Fruit fly (Drosophila melanogaster) whole organism, embryonic: Measurements from ENCODE around the gene CG7953.
A peak's percentile ranks its signal among the peaks of the same experiment; 100 is the strongest.

ENCODE experiments used
- Abd-B ChIP-seq: fragments of 200-800 bp; sonication (Bioruptor generic); optimal IDR thresholded peaks from 2 replicates; lab custom pipeline; 2018; ENCODE audit warnings: missing biosample characterization, mild to moderate bottlenecking, missing genetic modification characterization, moderate library complexity
- Atf3 ChIP-seq: fragments of 200-800 bp; sonication (Bioruptor generic); optimal IDR thresholded peaks from 3 replicates; lab custom pipeline; 2016; ENCODE audit warnings: missing biosample characterization, missing genetic modification characterization
- C15 ChIP-seq: fragments of 200-800 bp; sonication (Bioruptor generic); IDR thresholded peaks from 3 replicates; pipeline ENCODE4 v1.3.6; 2022; ENCODE audit warnings: missing biosample characterization, missing genetic modification characterization
- CG10565 ChIP-seq: fragments of 200-800 bp; sonication (Bioruptor generic); optimal IDR thresholded peaks from 3 replicates; lab custom pipeline; 2016; ENCODE audit warnings: missing biosample characterization, mild to moderate bottlenecking, missing genetic modification characterization
- CG11456 ChIP-seq: fragments of 200-800 bp; sonication (Bioruptor generic); IDR thresholded peaks from 3 replicates; pipeline ENCODE4 v1.3.6; 2022; ENCODE audit warnings: missing biosample characterization, missing genetic modification characterization
- CG12071 ChIP-seq: fragments of 200-800 bp; sonication (Bioruptor generic); optimal IDR thresholded peaks from 3 replicates; lab custom pipeline; 2018; ENCODE audit warnings: missing biosample characterization, mild to moderate bottlenecking, missing genetic modification characterization
- CG15269 ChIP-seq: fragments of 200-800 bp; sonication (Bioruptor generic); optimal IDR thresholded peaks from 2 replicates; lab custom pipeline; 2018; ENCODE audit warnings: missing biosample characterization, mild to moderate bottlenecking, missing genetic modification characterization, moderate library complexity
- CG1602 ChIP-seq: fragments of 200-800 bp; sonication (Bioruptor generic); optimal IDR thresholded peaks from 3 replicates; lab custom pipeline; 2016; ENCODE audit warnings: missing biosample characterization, missing genetic modification characterization
- CG1647 ChIP-seq: fragments of 200-800 bp; sonication (Bioruptor generic); optimal IDR thresholded peaks from 3 replicates; lab custom pipeline; 2016; ENCODE audit warnings: missing biosample characterization, missing genetic modification characterization
- CG17829 ChIP-seq: fragments of 200-800 bp; optimal IDR thresholded peaks from 2 replicates; lab custom pipeline; 2019; ENCODE audit warnings: missing biosample characterization, mild to moderate bottlenecking, missing genetic modification characterization, moderate library complexity
- CG1792 ChIP-seq: fragments of 200-800 bp; sonication (Bioruptor generic); optimal IDR thresholded peaks from 2 replicates; lab custom pipeline; 2016; ENCODE audit warnings: missing biosample characterization, missing genetic modification characterization
- CG18599 ChIP-seq: fragments of 200-800 bp; sonication (Bioruptor generic); optimal IDR thresholded peaks from 3 replicates; lab custom pipeline; 2017; ENCODE audit warnings: missing biosample characterization, missing genetic modification characterization, mild to moderate bottlenecking, moderate library complexity, missing genetic modification reagents
- CG3281 ChIP-seq: fragments of 200-800 bp; sonication (Bioruptor generic); optimal IDR thresholded peaks from 3 replicates; lab custom pipeline; 2017; ENCODE audit warnings: missing biosample characterization, mild to moderate bottlenecking, missing genetic modification characterization
- CG34422 ChIP-seq: fragments of 200-800 bp; sonication (Bioruptor generic); IDR thresholded peaks from 3 replicates; pipeline ENCODE4 v1.3.6; 2022; ENCODE audit warnings: missing biosample characterization, missing genetic modification characterization
- CG43689 ChIP-seq: fragments of 200-800 bp; sonication (Bioruptor generic); IDR thresholded peaks from 2 replicates; pipeline ENCODE4 v1.3.6; 2022; ENCODE audit warnings: missing biosample characterization, missing genetic modification characterization
- CG5180 ChIP-seq: fragments of 200-800 bp; sonication (Bioruptor generic); optimal IDR thresholded peaks from 3 replicates; lab custom pipeline; 2017; ENCODE audit warnings: missing biosample characterization, missing genetic modification characterization, mild to moderate bottlenecking, moderate library complexity, missing genetic modification reagents
- CG6254 ChIP-seq: fragments of 200-800 bp; sonication (Bioruptor generic); optimal IDR thresholded peaks from 3 replicates; lab custom pipeline; 2017; ENCODE audit warnings: mild to moderate bottlenecking, missing biosample characterization, missing genetic modification reagents, missing genetic modification characterization
- CG6854 ChIP-seq: fragments of 200-800 bp; sonication (Bioruptor generic); optimal IDR thresholded peaks from 3 replicates; lab custom pipeline; 2017; ENCODE audit warnings: missing biosample characterization, mild to moderate bottlenecking, missing genetic modification characterization
- CG8281 ChIP-seq: fragments of 200-800 bp; sonication (Bioruptor generic); optimal IDR thresholded peaks from 2 replicates; lab custom pipeline; 2018; ENCODE audit warnings: missing biosample characterization, mild to moderate bottlenecking, missing genetic modification characterization, moderate library complexity
- CG8924 ChIP-seq: fragments of 200-800 bp; optimal IDR thresholded peaks from 3 replicates; lab custom pipeline; 2019; ENCODE audit warnings: missing biosample characterization, mild to moderate bottlenecking, missing genetic modification characterization, moderate library complexity
- E2f1 ChIP-seq: fragments of 200-800 bp; sonication (Bioruptor generic); IDR thresholded peaks from 2 replicates; pipeline ENCODE4 v1.3.6; 2022; ENCODE audit warnings: missing biosample characterization, missing genetic modification characterization
- Eip74EF ChIP-seq, 2 experiments: fragments of 200-800 bp in 1 of 2; fragments of >200 bp in 1 of 2; sonication (Bioruptor generic) in 1 of 2; optimal IDR thresholded peaks; 2 replicates each; lab custom pipeline; 2017 to 2019; ENCODE audit warnings: missing biosample characterization in 2 of 2, missing genetic modification characterization in 2 of 2, mild to moderate bottlenecking in 1 of 2, moderate library complexity in 1 of 2
- MTF-1 ChIP-seq: fragments of 200-800 bp; sonication (Bioruptor generic); optimal IDR thresholded peaks from 2 replicates; lab custom pipeline; 2018; ENCODE audit warnings: missing biosample characterization, mild to moderate bottlenecking, missing genetic modification characterization, borderline replicate concordance
- Meics ChIP-seq: fragments of 200-800 bp; sonication (Bioruptor generic); optimal IDR thresholded peaks from 2 replicates; lab custom pipeline; 2017; ENCODE audit warnings: missing biosample characterization, mild to moderate bottlenecking, missing genetic modification characterization
- Ptx1 ChIP-seq: fragments of 200-800 bp; sonication (Bioruptor generic); IDR thresholded peaks from 2 replicates; pipeline ENCODE4 v1.3.6; 2022; ENCODE audit warnings: missing biosample characterization, missing genetic modification characterization
- Stat92E ChIP-seq, 3 experiments: fragments of >200 bp in 2 of 3; fragments of 200-800 bp in 1 of 3; sonication (Bioruptor generic) in 1 of 3; optimal IDR thresholded peaks; 2 replicates each; lab custom pipeline; 2017 to 2019; ENCODE audit warnings: missing biosample characterization in 3 of 3, missing genetic modification characterization in 3 of 3, mild to moderate bottlenecking in 1 of 3, moderate library complexity in 1 of 3
- Tbp ChIP-seq: fragments of >200 bp; optimal IDR thresholded peaks from 2 replicates; lab custom pipeline; 2018; ENCODE audit warnings: missing biosample characterization, missing genetic modification characterization
- ab ChIP-seq: fragments of 200-800 bp; sonication (Bioruptor generic); optimal IDR thresholded peaks from 2 replicates; lab custom pipeline; 2016; ENCODE audit warnings: missing biosample characterization, missing genetic modification characterization
- bcd ChIP-seq: fragments of 200-800 bp; sonication (Bioruptor generic); optimal IDR thresholded peaks from 2 replicates; lab custom pipeline; 2017; ENCODE audit warnings: missing biosample characterization, mild to moderate bottlenecking, missing genetic modification characterization
- chinmo ChIP-seq: fragments of 200-800 bp; sonication (Bioruptor generic); IDR thresholded peaks from 4 replicates; pipeline ENCODE4 v1.3.6; 2022; ENCODE audit warnings: missing biosample characterization, missing genetic modification characterization; ENCODE audit not compliant: partially characterized antibody
- eve ChIP-seq, 2 experiments: fragments of >200 bp; optimal IDR thresholded peaks; 2 replicates each; lab custom pipeline; 2017; ENCODE audit warnings: missing biosample characterization in 2 of 2, missing genetic modification characterization in 2 of 2
- ewg ChIP-seq: fragments of 200-800 bp; sonication (Bioruptor generic); optimal IDR thresholded peaks from 3 replicates; lab custom pipeline; 2017; ENCODE audit warnings: mild to moderate bottlenecking, missing biosample characterization, missing genetic modification reagents, missing genetic modification characterization
- fd96Cb ChIP-seq: fragments of 200-800 bp; sonication (Bioruptor generic); optimal IDR thresholded peaks from 2 replicates; lab custom pipeline; 2018; ENCODE audit warnings: missing biosample characterization, mild to moderate bottlenecking, missing genetic modification characterization, moderate library complexity
- gsb-n ChIP-seq: fragments of 200-800 bp; sonication (Bioruptor generic); optimal IDR thresholded peaks from 3 replicates; lab custom pipeline; 2018; ENCODE audit warnings: missing biosample characterization, mild to moderate bottlenecking, missing genetic modification characterization
- hth ChIP-seq: fragments of >200 bp; optimal IDR thresholded peaks from 2 replicates; lab custom pipeline; 2017; ENCODE audit warnings: inconsistent platforms
- lov ChIP-seq, 2 experiments: fragments of 200-800 bp in 1 of 2; fragments of >200 bp in 1 of 2; sonication (Bioruptor generic) in 1 of 2; IDR thresholded peaks in 1 of 2; optimal IDR thresholded peaks in 1 of 2; 2 replicates in 1 of 2; 3 replicates in 1 of 2; pipeline versions ENCODE4 v1.3.6 to Lab custom; 2017 to 2022; ENCODE audit warnings: missing biosample characterization in 1 of 2, missing genetic modification characterization in 1 of 2
- mam ChIP-seq: fragments of 200-800 bp; sonication (Bioruptor generic); optimal IDR thresholded peaks from 3 replicates; lab custom pipeline; 2016; ENCODE audit warnings: missing biosample characterization, missing genetic modification characterization
- pros ChIP-seq: fragments of 200-800 bp; sonication (Bioruptor generic); optimal IDR thresholded peaks from 3 replicates; lab custom pipeline; 2019; ENCODE audit warnings: missing biosample characterization, mild to moderate bottlenecking, missing genetic modification characterization, moderate library complexity
- sim ChIP-seq: fragments of 200-800 bp; sonication (Bioruptor generic); IDR thresholded peaks from 2 replicates; pipeline ENCODE4 v1.3.6; 2022; ENCODE audit warnings: missing biosample characterization, missing genetic modification characterization
- sug ChIP-seq: fragments of 200-800 bp; optimal IDR thresholded peaks from 2 replicates; lab custom pipeline; 2019; ENCODE audit warnings: missing biosample characterization, mild to moderate bottlenecking, missing genetic modification characterization, moderate library complexity
- tin ChIP-seq: fragments of 200-800 bp; sonication (Bioruptor generic); optimal IDR thresholded peaks from 3 replicates; lab custom pipeline; 2016; ENCODE audit warnings: missing biosample characterization, missing genetic modification characterization
- tio ChIP-seq: fragments of 200-800 bp; sonication (Bioruptor generic); optimal IDR thresholded peaks from 2 replicates; lab custom pipeline; 2017; ENCODE audit warnings: missing biosample characterization, missing genetic modification characterization, inconsistent platforms
- tna ChIP-seq: fragments of 200-800 bp; sonication (Bioruptor generic); IDR thresholded peaks from 2 replicates; pipeline ENCODE4 v1.3.6; 2022; ENCODE audit warnings: missing biosample characterization, missing genetic modification characterization; ENCODE audit not compliant: partially characterized antibody
- trh ChIP-seq: fragments of 200-800 bp; sonication (Bioruptor generic); optimal IDR thresholded peaks from 2 replicates; lab custom pipeline; 2016; ENCODE audit warnings: missing biosample characterization, missing genetic modification characterization
- ttk ChIP-seq: fragments of 200-800 bp; sonication (Bioruptor generic); IDR thresholded peaks from 2 replicates; pipeline ENCODE4 v2.1.2; 2022; ENCODE audit warnings: missing biosample characterization, missing genetic modification characterization
- wek ChIP-seq: fragments of 200-800 bp; sonication (Bioruptor generic); optimal IDR thresholded peaks from 3 replicates; lab custom pipeline; 2018; ENCODE audit warnings: missing biosample characterization, mild to moderate bottlenecking, missing genetic modification characterization, moderate library complexity

CG7953 gene

dm6 chr2L:13835002-13835910, 12.5 kb upstream of the CG7953 start, which contains the start of the genes mRpS23 and CenG1A (continued):
- TF ChIP-seq Stat92E (GFP tag; optimal IDR thresholded peaks at IDR 0.05; lab: Kevin White, UChicago) (peak in 1 of 3 experiments; percentile 99), CG1792 (GFP tag; lab: Kevin White, UChicago) (peak; percentile 99), CG43689 (GFP tag; lab: Robert Waterston, UW) (peak; percentile 100), sug (tag; lab: Kevin White, UChicago) (peak; percentile 99), sim (GFP tag; lab: Robert Waterston, UW) (peak; percentile 100), CG3281 (GFP tag; lab: Kevin White, UChicago) (peak; percentile 100), CG10565 (GFP tag; lab: Kevin White, UChicago) (peak; percentile 99), bcd (peak; percentile 100), CG1647 (GFP tag; lab: Kevin White, UChicago) (peak; percentile 99), CG17829 (tag; lab: Kevin White, UChicago) (peak; percentile 100), CG6854 (GFP tag; lab: Kevin White, UChicago) (peak; percentile 100), CG18599 (peak; percentile 100), E2f1 (GFP tag; lab: Robert Waterston, UW) (peak; percentile 100), tna (GFP tag; lab: Robert Waterston, UW) (peak; percentile 53), pros (GFP tag; lab: Kevin White, UChicago) (peak; percentile 80), CG6254 (GFP tag; lab: Kevin White, UChicago) (peak; percentile 98), mam (GFP tag; lab: Kevin White, UChicago) (peak; percentile 100), tin (GFP tag; lab: Kevin White, UChicago) (peak; percentile 100), CG12071 (peak; percentile 100), hth (no peak), chinmo (GFP tag; lab: Robert Waterston, UW) (0 out of 4 replicates have a peak, but pooled peaks have one; percentile 36), ab (GFP tag; lab: Kevin White, UChicago) (peak; percentile 99), fd96Cb (tag; lab: Kevin White, UChicago) (peak; percentile 100), ttk (GFP tag; lab: Robert Waterston, UW) (peak; percentile 100), Atf3 (peak; percentile 100), Eip74EF (GFP tag; optimal IDR thresholded peaks at IDR 0.05; lab: Kevin White, UChicago) (peak in 1 of 2 experiments; percentile 100), tio (no peak), Meics (GFP tag; lab: Kevin White, UChicago) (peak; percentile 100), Abd-B (peak; percentile 99), gsb-n (tag; lab: Kevin White, UChicago) (peak; percentile 100), wek (GFP tag; lab: Kevin White, UChicago) (peak; percentile 99), CG8924 (tag; lab: Kevin White, UChicago) (peak; percentile 100), trh (peak; percentile 99), MTF-1 (GFP tag; lab: Kevin White, UChicago) (peak; percentile 99), Ptx1 (GFP tag; lab: Robert Waterston, UW) (peak; percentile 100), CG8281 (tag; lab: Kevin White, UChicago) (peak; percentile 96), CG5180 (GFP tag; lab: Kevin White, UChicago) (peak; percentile 94), CG11456 (GFP tag; lab: Robert Waterston, UW) (peak; percentile 100), ewg (GFP tag; lab: Kevin White, UChicago) (peak; percentile 99), eve (GFP tag; optimal IDR thresholded peaks at IDR 0.05; lab: Kevin White, UChicago) (peak in 1 of 2 experiments; percentile 62), Tbp (GFP tag; lab: Kevin White, UChicago) (no peak), CG1602 (GFP tag; lab: Kevin White, UChicago) (peak; percentile 100), C15 (GFP tag; lab: Robert Waterston, UW) (peak; percentile 100), lov (optimal IDR thresholded peaks at IDR 0.05; lab: Kevin White, UChicago) (no peak), lov (GFP tag; IDR thresholded peaks at IDR 0.05; lab: Robert Waterston, UW) (peak; percentile 100), CG15269 (tag; lab: Kevin White, UChicago) (peak; percentile 100), CG34422 (peak; percentile 100)
